Worm (Caenorhabditis elegans): ENCODE results near the gene K02E10.7.

K02E10.7 gene

DNA sequence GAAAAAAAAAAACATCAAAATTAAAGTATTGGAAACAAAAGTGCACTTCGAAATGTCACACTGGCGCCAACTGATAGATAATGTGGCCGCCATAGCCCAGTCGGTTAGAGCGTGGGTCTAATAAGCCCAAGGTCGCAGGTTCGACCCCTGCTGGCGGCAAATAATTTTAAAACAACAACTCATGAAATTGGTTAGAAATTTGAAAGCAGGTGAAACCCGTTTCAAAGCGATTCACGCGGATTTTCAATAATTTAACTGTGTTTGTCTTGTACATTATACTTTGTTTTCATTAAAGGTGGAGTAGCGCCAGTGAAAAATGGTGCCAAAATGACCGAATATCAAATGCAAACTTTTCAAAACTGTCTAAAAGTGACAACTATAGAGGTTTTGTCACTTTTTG, 22.9 kb upstream of the K02E10.7 start (continued):
- TF ChIP-seq Y67H2A.10 (GFP tag; conservative IDR thresholded peaks at IDR 0.05) = no peak
- peak; percentile 13 for TF ChIP-seq unc-130 (GFP tag; optimal IDR thresholded peaks at IDR 0.05)
- no peak for TF ChIP-seq Y95B8A.8 (GFP tag; IDR thresholded peaks at IDR 0.05)
- TF ChIP-seq bed-2 (GFP tag; IDR thresholded peaks at IDR 0.05) = no peak
- TF ChIP-seq snpc-1.1 (tag; optimal IDR thresholded peaks at IDR 0.05; ENCODE audit: insufficient read depth) = peak; percentile 26
- no peak for TF ChIP-seq akir-1 (GFP tag; optimal IDR thresholded peaks at IDR 0.05)
- peak; percentile 56 for TF ChIP-seq atf-7 (tag; optimal IDR thresholded peaks at IDR 0.05)
- 0 out of 2 replicates have a peak, but pooled peaks have one; percentile 67 for TF ChIP-seq nfya-2 (GFP tag; IDR thresholded peaks at IDR 0.05)
- peak; percentile 40 for TF ChIP-seq athp-1 (tag; optimal IDR thresholded peaks at IDR 0.05)
- TF ChIP-seq hmg-20 (GFP tag; IDR thresholded peaks at IDR 0.05) = peak; percentile 55; the same call in 1 of the 2 replicates
- TF ChIP-seq repo-1 (tag; optimal IDR thresholded peaks at IDR 0.05) = peak; percentile 80
- no peak for TF ChIP-seq F49E8.2 (tag; optimal IDR thresholded peaks at IDR 0.05; ENCODE audit: insufficient read depth)
- peak; percentile 73 for TF ChIP-seq nhr-179 (tag; optimal IDR thresholded peaks at IDR 0.05)
- no peak for TF ChIP-seq F52B5.7 (tag; optimal IDR thresholded peaks at IDR 0.05)
- TF ChIP-seq B0035.1 (tag; optimal IDR thresholded peaks at IDR 0.05) = peak; percentile 16
- TF ChIP-seq ama-1 (optimal IDR thresholded peaks at IDR 0.05) = no peak
- peak; percentile 16 to 32 for TF ChIP-seq ama-1 (GFP tag; optimal IDR thresholded peaks at IDR 0.05)
- TF ChIP-seq rpc-1 (optimal IDR thresholded peaks at IDR 0.05) = peak; percentile 90
- TF ChIP-seq rpc-1 (tag; optimal IDR thresholded peaks at IDR 0.05) = peak; percentile 83

- TF ChIP-seq K11D2.4 (GFP tag; IDR thresholded peaks at IDR 0.05) (no peak), B0019.2 (GFP tag; conservative IDR thresholded peaks at IDR 0.05) (no peak), mes-4 (tag; optimal IDR thresholded peaks at IDR 0.05) (peak; percentile 54), ceh-40 (GFP tag; IDR thresholded peaks at IDR 0.05) (0 out of 2 replicates have a peak, but pooled peaks have one; percentile 45), bed-2 (GFP tag; IDR thresholded peaks at IDR 0.05) (no peak), lin-54 (GFP tag; optimal IDR thresholded peaks at IDR 0.05) (no peak), hlh-12 (tag; optimal IDR thresholded peaks at IDR 0.05) (no peak), nhr-179 (tag; optimal IDR thresholded peaks at IDR 0.05) (peak; percentile 26), F55B11.4 (tag; optimal IDR thresholded peaks at IDR 0.05; ENCODE audit: borderline replicate concordance, insufficient read depth) (no peak), ztf-25 (GFP tag; IDR thresholded peaks at IDR 0.05) (no peak), Y95B8A.8 (GFP tag; IDR thresholded peaks at IDR 0.05) (no peak), egl-44 (GFP tag; IDR thresholded peaks at IDR 0.05) (0 out of 2 replicates have a peak, but pooled peaks have one; percentile 35), lir-1 (GFP tag; conservative IDR thresholded peaks at IDR 0.05) (no peak), repo-1 (tag; optimal IDR thresholded peaks at IDR 0.05) (peak; percentile 46), aptf-3 (GFP tag; IDR thresholded peaks at IDR 0.05) (no peak), B0261.1 (tag; optimal IDR thresholded peaks at IDR 0.05) (peak; percentile 89), sea-2 (GFP tag; IDR thresholded peaks at IDR 0.05) (no peak), lin-35 (GFP tag; optimal IDR thresholded peaks at IDR 0.05) (peak in 1 of 3 experiments; percentile 45), ztf-3 (GFP tag; optimal IDR thresholded peaks at IDR 0.05) (no peak), F22D6.2 (tag; optimal IDR thresholded peaks at IDR 0.05) (peak; percentile 10), K12H6.12 (tag; optimal IDR thresholded peaks at IDR 0.05) (no peak), C17E4.6 (GFP tag; IDR thresholded peaks at IDR 0.05) (no peak), let-607 (tag; optimal IDR thresholded peaks at IDR 0.05) (peak in 1 of 2 experiments; percentile 47), ama-1 (optimal IDR thresholded peaks at IDR 0.05) (no peak), ama-1 (GFP tag; optimal IDR thresholded peaks at IDR 0.05) (peak; percentile 3 to 26), madf-10 (tag; optimal IDR thresholded peaks at IDR 0.05) (peak; percentile 53), egrh-3 (GFP tag; IDR thresholded peaks at IDR 0.05) (peak; percentile 58; the same call in 1 of the 2 replicates), dpl-1 (GFP tag; optimal IDR thresholded peaks at IDR 0.05) (no peak), chd-7 (tag; optimal IDR thresholded peaks at IDR 0.05) (peak; percentile 17), mel-28 (tag; optimal IDR thresholded peaks at IDR 0.05; ENCODE audit: borderline replicate concordance) (no peak), C06A6.2 (GFP tag; conservative IDR thresholded peaks at IDR 0.05) (no peak), die-1 (tag; optimal IDR thresholded peaks at IDR 0.05) (peak; percentile 74), Y53F4B.3 (GFP tag; IDR thresholded peaks at IDR 0.05) (no peak), F57C9.4 (tag; optimal IDR thresholded peaks at IDR 0.05) (no peak), pbrm-1 (GFP tag; IDR thresholded peaks at IDR 0.05) (0 out of 2 replicates have a peak, but pooled peaks have one; percentile 36)
These were observed 19.5 kb upstream of the K02E10.7 start for ce11 chrX:2527877-2528276.
